Worm (Caenorhabditis elegans) whole organism, L1 larva: ENCODE measurements around the gene T05G5.5.

Experiments used
- aha-1 ChIP-seq: fragments of 150-350 bp; optimal IDR thresholded peaks from 2 replicates; lab custom pipeline; 2014; ENCODE audit warnings: missing biosample characterization, missing genetic modification characterization
- alr-1 ChIP-seq: fragments of 200-800 bp; sonication (Bioruptor generic); optimal IDR thresholded peaks from 2 replicates; lab custom pipeline; 2018; ENCODE audit warnings: borderline replicate concordance, mild to moderate bottlenecking, missing genetic modification characterization, missing compliant biosample characterization
- aly-2 ChIP-seq: fragments of 150-350 bp; optimal IDR thresholded peaks from 2 replicates; lab custom pipeline; 2014; ENCODE audit warnings: missing biosample characterization, missing genetic modification characterization
- ama-1 ChIP-seq: fragments of 150-350 bp; optimal IDR thresholded peaks from 2 replicates; lab custom pipeline; 2014
- ceh-63 ChIP-seq: fragments of 200-800 bp; sonication (Bioruptor generic); optimal IDR thresholded peaks from 2 replicates; lab custom pipeline; 2018; ENCODE audit warnings: mild to moderate bottlenecking, missing genetic modification characterization, missing compliant biosample characterization
- ceh-8 ChIP-seq: fragments of 200-800 bp; sonication (Bioruptor generic); optimal IDR thresholded peaks from 2 replicates; lab custom pipeline; 2018; ENCODE audit warnings: mild to moderate bottlenecking, missing genetic modification characterization, moderate library complexity, missing compliant biosample characterization
- ceh-82 ChIP-seq, 3 experiments: fragments of 150-350 bp in 1 of 3; sonication (generic microtip) in 2 of 3; optimal IDR thresholded peaks; 2 replicates each; lab custom pipeline; 2014 to 2017; ENCODE audit warnings: missing biosample characterization in 3 of 3, missing genetic modification characterization in 3 of 3
- efl-1 ChIP-seq, 4 experiments: fragments of 150-350 bp; optimal IDR thresholded peaks in 3 of 4; peaks in 1 of 4; 1 replicate in 1 of 4; 2 replicates in 3 of 4; lab custom pipeline; 2014; ENCODE audit warnings: missing biosample characterization in 2 of 4, missing genetic modification characterization in 2 of 4, missing genetic modification reagents in 2 of 4
- efl-3 ChIP-seq: fragments of 200-800 bp; sonication (Bioruptor generic); optimal IDR thresholded peaks from 2 replicates; lab custom pipeline; 2018; ENCODE audit warnings: mild to moderate bottlenecking, missing genetic modification characterization, missing compliant biosample characterization
- elt-2 ChIP-seq: sonication (generic microtip); optimal IDR thresholded peaks from 2 replicates; lab custom pipeline; 2016; ENCODE audit warnings: missing genetic modification characterization, mild to moderate bottlenecking, inconsistent platforms, missing compliant biosample characterization, missing genetic modification reagents
- elt-3 ChIP-seq, 6 experiments: fragments of 150-350 bp in 1 of 6; sonication (generic microtip); optimal IDR thresholded peaks; 2 replicates each; lab custom pipeline; 2017 to 2018; ENCODE audit warnings: missing biosample characterization in 6 of 6, missing genetic modification characterization in 6 of 6, inconsistent platforms in 1 of 6
- grh-1 ChIP-seq: fragments of 200-800 bp; sonication (Bioruptor generic); IDR thresholded peaks from 2 replicates; pipeline ENCODE4 v1.3.6; 2022; ENCODE audit warnings: missing genetic modification reagents, missing genetic modification characterization, missing compliant biosample characterization
- hlh-17 ChIP-seq: fragments of 200-800 bp; sonication (Bioruptor generic); optimal IDR thresholded peaks from 2 replicates; lab custom pipeline; 2018; ENCODE audit warnings: missing genetic modification characterization, mild to moderate bottlenecking, missing compliant biosample characterization, moderate library complexity, borderline replicate concordance
- hlh-4 ChIP-seq: sonication (generic microtip); optimal IDR thresholded peaks from 2 replicates; lab custom pipeline; 2016; ENCODE audit warnings: mild to moderate bottlenecking, missing genetic modification characterization, missing compliant biosample characterization
- hpl-2 ChIP-seq: fragments of 150-350 bp; optimal IDR thresholded peaks from 2 replicates; lab custom pipeline; 2014; ENCODE audit warnings: missing biosample characterization, missing genetic modification reagents, missing genetic modification characterization
- irx-1 ChIP-seq: sonication (generic microtip); optimal IDR thresholded peaks from 2 replicates; lab custom pipeline; 2016; ENCODE audit warnings: missing genetic modification characterization, missing compliant biosample characterization
- isw-1 ChIP-seq: fragments of 200-800 bp; sonication (Bioruptor generic); IDR thresholded peaks from 2 replicates; pipeline ENCODE4 v1.3.6; 2022; ENCODE audit warnings: missing genetic modification characterization, missing compliant biosample characterization
- lin-13 ChIP-seq: fragments of 150-350 bp; optimal IDR thresholded peaks from 2 replicates; lab custom pipeline; 2014; ENCODE audit warnings: missing biosample characterization, missing genetic modification reagents, missing genetic modification characterization
- lin-15B ChIP-seq: fragments of 150-350 bp; sonication (generic microtip); optimal IDR thresholded peaks from 3 replicates; lab custom pipeline; 2014; ENCODE audit warnings: missing biosample characterization, missing genetic modification characterization
- lin-35 ChIP-seq, 2 experiments: fragments of 150-350 bp; optimal IDR thresholded peaks; 2 replicates each; lab custom pipeline; 2014; ENCODE audit warnings: missing biosample characterization in 2 of 2, missing genetic modification characterization in 2 of 2, missing genetic modification reagents in 2 of 2
- lsy-2 ChIP-seq, 2 experiments: fragments of 150-350 bp; optimal IDR thresholded peaks; 2 replicates each; lab custom pipeline; 2014; ENCODE audit warnings: missing biosample characterization in 2 of 2, missing genetic modification characterization in 2 of 2
- mab-9 ChIP-seq: fragments of 200-800 bp; sonication (Bioruptor generic); IDR thresholded peaks from 2 replicates; pipeline ENCODE4 v1.3.6; 2022; ENCODE audit warnings: missing genetic modification reagents, missing genetic modification characterization, missing compliant biosample characterization
- nhr-11 ChIP-seq: fragments of 150-350 bp; optimal IDR thresholded peaks from 2 replicates; lab custom pipeline; 2014; ENCODE audit warnings: missing biosample characterization, missing genetic modification characterization
- nhr-19 ChIP-seq: fragments of 200-800 bp; sonication (Bioruptor generic); conservative IDR thresholded peaks from 2 replicates; pipeline ENCODE4 v1.3.6; 2022; ENCODE audit warnings: missing genetic modification characterization, missing compliant biosample characterization
- nhr-20 ChIP-seq: sonication (generic microtip); optimal IDR thresholded peaks from 2 replicates; lab custom pipeline; 2016; ENCODE audit warnings: mild to moderate bottlenecking, missing genetic modification characterization, missing compliant biosample characterization
- nhr-237 ChIP-seq: fragments of 150-350 bp; optimal IDR thresholded peaks from 2 replicates; lab custom pipeline; 2014; ENCODE audit warnings: missing biosample characterization, missing genetic modification characterization
- nhr-47 ChIP-seq: sonication (generic microtip); optimal IDR thresholded peaks from 2 replicates; lab custom pipeline; 2016; ENCODE audit warnings: mild to moderate bottlenecking, missing genetic modification characterization, moderate library complexity, missing compliant biosample characterization
- nhr-71 ChIP-seq: sonication (generic microtip); optimal IDR thresholded peaks from 2 replicates; lab custom pipeline; 2016; ENCODE audit warnings: mild to moderate bottlenecking, missing genetic modification characterization, moderate library complexity, missing compliant biosample characterization
- nhr-76 ChIP-seq: sonication (generic microtip); optimal IDR thresholded peaks from 2 replicates; lab custom pipeline; 2017; ENCODE audit warnings: missing biosample characterization, missing genetic modification characterization
- nhr-85 ChIP-seq: sonication (generic microtip); peaks from one replicate; lab custom pipeline; 2016; ENCODE audit warnings: missing genetic modification characterization, inconsistent platforms, missing compliant biosample characterization
- nhr-90 ChIP-seq: sonication (generic microtip); optimal IDR thresholded peaks from 2 replicates; lab custom pipeline; 2016; ENCODE audit warnings: mild to moderate bottlenecking, missing genetic modification characterization, missing compliant biosample characterization; ENCODE audit not compliant: poor library complexity
- pax-3 ChIP-seq: fragments of 200-800 bp; sonication (Bioruptor generic); optimal IDR thresholded peaks from 2 replicates; lab custom pipeline; 2018; ENCODE audit warnings: mild to moderate bottlenecking, missing genetic modification characterization, moderate library complexity, missing compliant biosample characterization
- pqm-1 ChIP-seq: sonication (generic microtip); optimal IDR thresholded peaks from 3 replicates; lab custom pipeline; 2017; ENCODE audit warnings: missing biosample characterization, missing genetic modification characterization
- skn-1 ChIP-seq: fragments of 150-350 bp; optimal IDR thresholded peaks from 2 replicates; lab custom pipeline; 2014; ENCODE audit warnings: missing biosample characterization, missing genetic modification characterization
- snu-23 ChIP-seq: sonication (generic microtip); optimal IDR thresholded peaks from 2 replicates; lab custom pipeline; 2016; ENCODE audit warnings: missing genetic modification characterization, missing compliant biosample characterization
- sox-4 ChIP-seq: sonication (generic microtip); optimal IDR thresholded peaks from 2 replicates; lab custom pipeline; 2016; ENCODE audit warnings: missing genetic modification characterization, missing compliant biosample characterization
- sptf-1 ChIP-seq: fragments of 150-350 bp; optimal IDR thresholded peaks from 2 replicates; lab custom pipeline; 2014; ENCODE audit warnings: missing biosample characterization, missing genetic modification characterization
- swsn-7 ChIP-seq: sonication (generic microtip); optimal IDR thresholded peaks from 2 replicates; lab custom pipeline; 2016; ENCODE audit warnings: missing genetic modification characterization, missing compliant biosample characterization
- tlp-1 ChIP-seq: fragments of 150-350 bp; optimal IDR thresholded peaks from 2 replicates; lab custom pipeline; 2014; ENCODE audit warnings: missing biosample characterization, missing genetic modification characterization
- unc-86 ChIP-seq: sonication (generic microtip); optimal IDR thresholded peaks from 2 replicates; lab custom pipeline; 2016; ENCODE audit warnings: missing genetic modification characterization, missing compliant biosample characterization
- zip-4 ChIP-seq: fragments of 200-800 bp; sonication (Bioruptor generic); optimal IDR thresholded peaks from 2 replicates; lab custom pipeline; 2018; ENCODE audit warnings: mild to moderate bottlenecking, missing genetic modification characterization, moderate library complexity, missing compliant biosample characterization
- ztf-4 ChIP-seq: fragments of 150-350 bp; optimal IDR thresholded peaks from 2 replicates; lab custom pipeline; 2014; ENCODE audit warnings: missing biosample characterization, missing genetic modification characterization

T05G5.5 gene

DNA sequence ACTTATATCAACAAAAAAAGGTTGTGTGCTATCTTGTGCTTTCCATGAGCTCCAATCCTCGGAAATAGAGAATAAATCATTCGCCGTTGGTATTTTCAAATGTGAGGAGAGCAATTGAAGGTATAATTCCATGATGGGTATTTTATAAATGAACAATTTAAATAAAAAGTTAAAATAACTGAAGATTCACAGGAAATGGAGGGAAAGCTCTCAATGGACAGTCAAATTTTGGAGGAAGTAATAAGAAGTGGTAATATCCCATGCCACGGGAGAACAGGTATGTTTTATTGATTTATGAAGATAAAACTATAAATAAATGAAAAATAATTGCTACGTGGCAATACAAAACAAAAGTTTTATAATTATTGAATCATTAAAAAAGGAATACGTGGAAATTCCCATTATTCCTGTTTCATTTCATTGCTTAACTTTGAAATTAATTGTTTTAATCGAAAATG lies 31.9 kb upstream of the T05G5.5 start:
- TF ChIP-seq efl-1 (optimal IDR thresholded peaks at IDR 0.05; lab: Kevin White, UChicago) = peak in 1 of 2 experiments; percentile 7
- TF ChIP-seq efl-1 (GFP tag; optimal IDR thresholded peaks at IDR 0.05 in 1 of 2; lab: Kevin White, UChicago) = no peak
- peak; percentile 33 for TF ChIP-seq ama-1
- peak; percentile 9 for TF ChIP-seq snu-23 (GFP tag; lab: Kevin White, UChicago)
- no peak for TF ChIP-seq swsn-7 (tag; lab: Kevin White, UChicago)
- no peak for TF ChIP-seq hlh-17 (GFP tag; lab: Kevin White, UChicago)
- TF ChIP-seq lsy-2 (tag; optimal IDR thresholded peaks at IDR 0.05; lab: Kevin White, UChicago) = peak in 1 of 2 experiments; percentile 37
- TF ChIP-seq pax-3 (tag; lab: Kevin White, UChicago) = no peak
- TF ChIP-seq nhr-90 (tag; lab: Kevin White, UChicago) = peak; percentile 36
- TF ChIP-seq irx-1 (tag; lab: Kevin White, UChicago) = no peak
- TF ChIP-seq nhr-85 (tag; lab: Kevin White, UChicago) = peak; percentile 23
- TF ChIP-seq nhr-19 (GFP tag; lab: Robert Waterston, UW) = peak; percentile 37
- peak in 1 of 6 experiments; percentile 16 for TF ChIP-seq elt-3 (tag; optimal IDR thresholded peaks at IDR 0.05; lab: Kevin White, UChicago)
- TF ChIP-seq nhr-47 (tag; lab: Kevin White, UChicago) = peak; percentile 33
- peak; percentile 19 for TF ChIP-seq elt-2 (tag; lab: Kevin White, UChicago)
- no peak for TF ChIP-seq pqm-1 (tag; lab: Kevin White, UChicago)
- no peak for TF ChIP-seq tlp-1 (tag; lab: Kevin White, UChicago)
- TF ChIP-seq nhr-71 (tag; lab: Kevin White, UChicago) = peak; percentile 32
- TF ChIP-seq ztf-4 (tag; lab: Kevin White, UChicago) = peak; percentile 43
- TF ChIP-seq aly-2 = peak; percentile 51
- TF ChIP-seq nhr-20 (tag; lab: Kevin White, UChicago) = peak; percentile 6
- TF ChIP-seq unc-86 (tag; lab: Kevin White, UChicago) = no peak
- no peak for TF ChIP-seq isw-1 (GFP tag; lab: Robert Waterston, UW)
- peak in 1 of 2 experiments; percentile 4 for TF ChIP-seq lin-35 (GFP tag; optimal IDR thresholded peaks at IDR 0.05; lab: Kevin White, UChicago)
- TF ChIP-seq, all 84 proteins: peak for 15

- TF ChIP-seq nhr-11 (tag; lab: Kevin White, UChicago) (no peak), efl-1 (optimal IDR thresholded peaks at IDR 0.05; lab: Kevin White, UChicago) (no peak), efl-1 (GFP tag; optimal IDR thresholded peaks at IDR 0.05 in 1 of 2; lab: Kevin White, UChicago) (peak in 1 of 2 experiments; percentile 93)
Observed at ce11 chrIII:9782483-9783081, 31.4 kb upstream of the T05G5.5 start, which contains the start of gene R10E11.6. Gene R10E11.6, plus strand, starts transcription at chrIII:9783006.

DNA sequence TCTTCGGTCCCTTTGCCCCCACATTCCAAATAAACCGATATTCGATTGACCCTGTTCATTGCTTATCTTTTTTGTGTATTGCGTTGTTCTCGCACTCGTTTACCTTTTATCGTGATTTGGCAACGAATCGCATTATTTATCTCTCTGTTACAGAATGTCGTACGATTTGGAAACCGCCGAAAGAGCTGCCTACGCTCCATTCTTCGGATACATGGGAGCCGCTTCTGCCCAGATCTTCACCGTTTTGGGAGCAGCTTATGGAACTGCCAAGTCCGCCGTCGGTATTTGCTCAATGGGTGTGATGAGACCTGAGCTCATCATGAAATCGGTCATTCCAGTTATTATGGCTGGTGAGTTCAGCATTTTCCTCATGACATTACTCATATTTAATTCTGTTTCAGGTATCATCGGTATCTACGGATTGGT lies 30.8 kb upstream of the T05G5.5 start, which contains the start of gene vha-2:
Gene vha-2, plus strand, starts transcription at position 154 of the 426 bp plus-strand sequence.
- TF ChIP-seq ceh-63 (peak; percentile 8), efl-3 (no peak), aly-2 (peak; percentile 60), nhr-85 (tag; lab: Kevin White, UChicago) (peak; percentile 80), lin-35 (GFP tag; optimal IDR thresholded peaks at IDR 0.05; lab: Kevin White, UChicago) (peak in 1 of 2 experiments; percentile 13), grh-1 (GFP tag; lab: Robert Waterston, UW) (0 out of 2 replicates have a peak, but pooled peaks have one; percentile 10), nhr-71 (tag; lab: Kevin White, UChicago) (peak; percentile 32), mab-9 (GFP tag; lab: Robert Waterston, UW) (no peak), alr-1 (tag; lab: Kevin White, UChicago) (peak; percentile 93)
- TF ChIP-seq, all 84 proteins: peak for 7

ce11 chrIII:9780665-9781304 lies 29.6 kb upstream of the T05G5.5 start, which contains the start of gene vha-1:
Gene vha-1, plus strand, starts transcription at chrIII:9781254.
- TF ChIP-seq skn-1 (tag; lab: Kevin White, UChicago) (peak; percentile 91), lin-13 (peak; percentile 83), aha-1 (tag; lab: Kevin White, UChicago) (no peak), sptf-1 (no peak), hpl-2 (peak; percentile 41), pax-3 (tag; lab: Kevin White, UChicago) (no peak), sox-4 (tag; lab: Kevin White, UChicago) (no peak), ceh-63 (no peak), ceh-82 (tag; optimal IDR thresholded peaks at IDR 0.05; lab: Kevin White, UChicago) (peak; percentile 74 to 95 (median 83)), zip-4 (GFP tag; lab: Kevin White, UChicago) (no peak), lin-15B (tag; lab: Kevin White, UChicago) (peak; percentile 95), hlh-4 (tag; lab: Kevin White, UChicago) (no peak), nhr-76 (tag; lab: Kevin White, UChicago) (no peak), elt-3 (tag; optimal IDR thresholded peaks at IDR 0.05; lab: Kevin White, UChicago) (peak in 4 of 6 experiments; percentile 11 to 92 (median 79)), efl-1 (optimal IDR thresholded peaks at IDR 0.05; lab: Kevin White, UChicago) (peak; percentile 79 to 89), efl-1 (GFP tag; optimal IDR thresholded peaks at IDR 0.05 in 1 of 2; lab: Kevin White, UChicago) (peak; percentile 79 to 94), nhr-237 (tag; lab: Kevin White, UChicago) (peak; percentile 84), elt-2 (tag; lab: Kevin White, UChicago) (no peak), ceh-8 (no peak)
